Fruit fly (Drosophila melanogaster) whole organism, embryonic: ENCODE data around the gene Nin.

ENCODE experiments used
- Abd-B ChIP-seq: fragments of 200-800 bp; sonication (Bioruptor generic); optimal IDR thresholded peaks from 2 replicates; lab custom pipeline; 2018; ENCODE audit warnings: missing biosample characterization, mild to moderate bottlenecking, missing genetic modification characterization, moderate library complexity
- Awh ChIP-seq: fragments of 200-800 bp; sonication (Bioruptor generic); IDR thresholded peaks from 2 replicates; pipeline ENCODE4, ENCODE4 v1.3.6; 2022; ENCODE audit warnings: missing biosample characterization, missing genetic modification characterization
- B-H2 ChIP-seq: fragments of 200-800 bp; sonication (Bioruptor generic); optimal IDR thresholded peaks from 2 replicates; lab custom pipeline; 2018; ENCODE audit warnings: missing biosample characterization, mild to moderate bottlenecking, missing genetic modification characterization
- BEAF-32 ChIP-seq: fragments of 200-800 bp; sonication (Bioruptor generic); optimal IDR thresholded peaks from 3 replicates; lab custom pipeline; 2017; ENCODE audit warnings: missing biosample characterization, missing genetic modification characterization, mild to moderate bottlenecking, moderate library complexity, missing genetic modification reagents
- Bteb2 ChIP-seq: fragments of 200-800 bp; sonication (Bioruptor generic); optimal IDR thresholded peaks from 2 replicates; lab custom pipeline; 2016; ENCODE audit warnings: missing biosample characterization, missing genetic modification characterization
- CG11560 ChIP-seq: fragments of 200-800 bp; sonication (Bioruptor generic); IDR thresholded peaks from 3 replicates; pipeline ENCODE4 v1.3.6; 2022; ENCODE audit warnings: missing biosample characterization, missing genetic modification characterization
- CG15696 ChIP-seq: fragments of 200-800 bp; sonication (Bioruptor generic); optimal IDR thresholded peaks from 2 replicates; lab custom pipeline; 2019; ENCODE audit warnings: missing biosample characterization, mild to moderate bottlenecking, missing genetic modification characterization, moderate library complexity
- CG17568 ChIP-seq: fragments of 200-800 bp; sonication (Bioruptor generic); optimal IDR thresholded peaks from 2 replicates; lab custom pipeline; 2018; ENCODE audit warnings: missing biosample characterization, mild to moderate bottlenecking, missing genetic modification characterization, moderate library complexity
- CG1792 ChIP-seq: fragments of 200-800 bp; sonication (Bioruptor generic); optimal IDR thresholded peaks from 2 replicates; lab custom pipeline; 2016; ENCODE audit warnings: missing biosample characterization, missing genetic modification characterization
- CG1832 ChIP-seq: fragments of 200-800 bp; sonication (Bioruptor generic); optimal IDR thresholded peaks from 2 replicates; lab custom pipeline; 2017; ENCODE audit warnings: missing biosample characterization, mild to moderate bottlenecking, missing genetic modification characterization, inconsistent platforms
- CG42726 ChIP-seq: fragments of 200-800 bp; sonication (Bioruptor generic); IDR thresholded peaks from 2 replicates; pipeline ENCODE4 v1.3.6; 2022; ENCODE audit warnings: missing biosample characterization, missing genetic modification characterization; ENCODE audit not compliant: partially characterized antibody
- CG4617 ChIP-seq: fragments of 200-800 bp; sonication (Bioruptor generic); optimal IDR thresholded peaks from 3 replicates; lab custom pipeline; 2016; ENCODE audit warnings: missing biosample characterization, missing genetic modification characterization, borderline replicate concordance
- CG6175 ChIP-seq: fragments of 200-800 bp; sonication (Bioruptor generic); IDR thresholded peaks from 3 replicates; pipeline ENCODE4 v1.3.6; 2022; ENCODE audit warnings: missing biosample characterization, missing genetic modification characterization
- CG6272 ChIP-seq: fragments of 200-800 bp; sonication (Bioruptor generic); IDR thresholded peaks from 2 replicates; pipeline ENCODE4 v1.3.6; 2022; ENCODE audit warnings: missing biosample characterization, missing genetic modification characterization
- CG6654 ChIP-seq: fragments of 200-800 bp; sonication (Bioruptor generic); optimal IDR thresholded peaks from 2 replicates; lab custom pipeline; 2017; ENCODE audit warnings: missing biosample characterization, mild to moderate bottlenecking, missing genetic modification characterization
- CG9609 ChIP-seq: fragments of 200-800 bp; sonication (Bioruptor generic); optimal IDR thresholded peaks from 3 replicates; lab custom pipeline; 2016; ENCODE audit warnings: missing biosample characterization, missing genetic modification characterization
- CG9876 ChIP-seq: fragments of 200-800 bp; sonication (Bioruptor generic); optimal IDR thresholded peaks from 2 replicates; lab custom pipeline; 2016; ENCODE audit warnings: missing biosample characterization, missing genetic modification characterization
- Dbx ChIP-seq: fragments of 200-800 bp; sonication (Bioruptor generic); IDR thresholded peaks from 3 replicates; pipeline ENCODE4 v1.3.6; 2022; ENCODE audit warnings: missing biosample characterization, missing genetic modification characterization
- Dek ChIP-seq: fragments of 200-800 bp; sonication (Bioruptor generic); optimal IDR thresholded peaks from 3 replicates; lab custom pipeline; 2019; ENCODE audit warnings: missing biosample characterization, mild to moderate bottlenecking, missing genetic modification characterization, moderate library complexity
- Gsc ChIP-seq: fragments of 200-800 bp; sonication (Bioruptor generic); IDR thresholded peaks from 2 replicates; pipeline ENCODE4 v1.3.6; 2022; ENCODE audit warnings: missing biosample characterization, missing genetic modification characterization
- HHEX ChIP-seq: fragments of 200-800 bp; sonication (Bioruptor generic); optimal IDR thresholded peaks from 3 replicates; lab custom pipeline; 2017; ENCODE audit warnings: missing biosample characterization, mild to moderate bottlenecking, missing genetic modification characterization, missing genetic modification reagents
- Hmr ChIP-seq: fragments of 200-800 bp; sonication (Bioruptor generic); optimal IDR thresholded peaks from 3 replicates; lab custom pipeline; 2017; ENCODE audit warnings: mild to moderate bottlenecking, missing biosample characterization, missing genetic modification reagents, missing genetic modification characterization
- Hr51 ChIP-seq, 2 experiments: fragments of 200-800 bp; sonication (Bioruptor generic); optimal IDR thresholded peaks; 2 replicates in 1 of 2; 3 replicates in 1 of 2; lab custom pipeline; 2016 to 2018; ENCODE audit warnings: missing biosample characterization in 2 of 2, missing genetic modification characterization in 2 of 2, mild to moderate bottlenecking in 1 of 2, moderate library complexity in 1 of 2
- Hsf ChIP-seq: fragments of 200-800 bp; sonication (Bioruptor generic); optimal IDR thresholded peaks from 3 replicates; lab custom pipeline; 2016; ENCODE audit warnings: missing biosample characterization, missing genetic modification characterization
- Kr ChIP-seq: fragments of 200-800 bp; sonication (Bioruptor generic); optimal IDR thresholded peaks from 2 replicates; lab custom pipeline; 2017; ENCODE audit warnings: missing biosample characterization, mild to moderate bottlenecking, missing genetic modification characterization
- Lhr ChIP-seq: fragments of 200-800 bp; sonication (Bioruptor generic); optimal IDR thresholded peaks from 3 replicates; lab custom pipeline; 2017; ENCODE audit warnings: mild to moderate bottlenecking, missing biosample characterization, missing genetic modification reagents, missing genetic modification characterization
- MTF-1 ChIP-seq: fragments of 200-800 bp; sonication (Bioruptor generic); optimal IDR thresholded peaks from 2 replicates; lab custom pipeline; 2018; ENCODE audit warnings: missing biosample characterization, mild to moderate bottlenecking, missing genetic modification characterization, borderline replicate concordance
- NC2α ChIP-seq: fragments of 200-800 bp; sonication (Bioruptor generic); optimal IDR thresholded peaks from 2 replicates; lab custom pipeline; 2016; ENCODE audit warnings: missing biosample characterization, missing genetic modification characterization
- Stat92E ChIP-seq, 3 experiments: fragments of >200 bp in 2 of 3; fragments of 200-800 bp in 1 of 3; sonication (Bioruptor generic) in 1 of 3; optimal IDR thresholded peaks; 2 replicates each; lab custom pipeline; 2017 to 2019; ENCODE audit warnings: missing biosample characterization in 3 of 3, missing genetic modification characterization in 3 of 3, mild to moderate bottlenecking in 1 of 3, moderate library complexity in 1 of 3
- Tbp ChIP-seq: fragments of >200 bp; optimal IDR thresholded peaks from 2 replicates; lab custom pipeline; 2018; ENCODE audit warnings: missing biosample characterization, missing genetic modification characterization
- amos ChIP-seq: fragments of 200-800 bp; sonication (Bioruptor generic); IDR thresholded peaks from 2 replicates; pipeline ENCODE4 v1.3.6; 2022; ENCODE audit warnings: missing biosample characterization, missing genetic modification characterization; ENCODE audit not compliant: partially characterized antibody
- ash1 ChIP-seq: fragments of 200-800 bp; sonication (Bioruptor generic); optimal IDR thresholded peaks from 2 replicates; lab custom pipeline; 2018; ENCODE audit warnings: missing biosample characterization, mild to moderate bottlenecking, missing genetic modification characterization
- bab2 ChIP-seq: fragments of 200-800 bp; sonication (Bioruptor generic); optimal IDR thresholded peaks from 2 replicates; lab custom pipeline; 2016; ENCODE audit warnings: missing biosample characterization, missing genetic modification characterization
- chinmo ChIP-seq: fragments of 200-800 bp; sonication (Bioruptor generic); IDR thresholded peaks from 4 replicates; pipeline ENCODE4 v1.3.6; 2022; ENCODE audit warnings: missing biosample characterization, missing genetic modification characterization; ENCODE audit not compliant: partially characterized antibody
- da ChIP-seq: fragments of 200-800 bp; sonication (Bioruptor generic); optimal IDR thresholded peaks from 2 replicates; lab custom pipeline; 2016; ENCODE audit warnings: missing biosample characterization, missing genetic modification characterization
- disco-r ChIP-seq: fragments of 200-800 bp; sonication (Bioruptor generic); optimal IDR thresholded peaks from 2 replicates; lab custom pipeline; 2016; ENCODE audit warnings: missing biosample characterization, missing genetic modification characterization
- ems ChIP-seq: fragments of 200-800 bp; sonication (Bioruptor generic); optimal IDR thresholded peaks from 3 replicates; lab custom pipeline; 2016; ENCODE audit warnings: missing biosample characterization, missing genetic modification characterization
- ind ChIP-seq: fragments of 200-800 bp; sonication (Bioruptor generic); optimal IDR thresholded peaks from 3 replicates; lab custom pipeline; 2016; ENCODE audit warnings: missing biosample characterization, missing genetic modification characterization
- jigr1 ChIP-seq: fragments of 200-800 bp; sonication (Bioruptor generic); IDR thresholded peaks from 3 replicates; pipeline ENCODE4 v1.3.6; 2022; ENCODE audit warnings: missing biosample characterization, missing genetic modification characterization
- lmd ChIP-seq: fragments of 200-800 bp; sonication (Bioruptor generic); IDR thresholded peaks from 2 replicates; pipeline ENCODE4 v1.3.6; 2022; ENCODE audit warnings: missing biosample characterization, missing genetic modification characterization
- mirr ChIP-seq: fragments of 200-800 bp; sonication (Bioruptor generic); optimal IDR thresholded peaks from 3 replicates; lab custom pipeline; 2018; ENCODE audit warnings: missing biosample characterization, mild to moderate bottlenecking, missing genetic modification characterization
- nmo ChIP-seq: fragments of 200-800 bp; sonication (Bioruptor generic); optimal IDR thresholded peaks from 2 replicates; lab custom pipeline; 2018; ENCODE audit warnings: missing biosample characterization, mild to moderate bottlenecking, missing genetic modification characterization, moderate library complexity
- peb ChIP-seq: fragments of 200-800 bp; sonication (Bioruptor generic); IDR thresholded peaks from 2 replicates; pipeline ENCODE4 v1.3.6; 2022; ENCODE audit warnings: missing biosample characterization, missing genetic modification characterization
- pnt ChIP-seq: fragments of 200-800 bp; sonication (Bioruptor generic); optimal IDR thresholded peaks from 3 replicates; lab custom pipeline; 2016; ENCODE audit warnings: missing biosample characterization, missing genetic modification characterization
- pzg ChIP-seq: fragments of 200-800 bp; sonication (Bioruptor generic); optimal IDR thresholded peaks from 3 replicates; lab custom pipeline; 2018; ENCODE audit warnings: missing biosample characterization, mild to moderate bottlenecking, missing genetic modification characterization, moderate library complexity
- sc ChIP-seq, 3 experiments: fragments of >200 bp in 2 of 3; fragments of 200-800 bp in 1 of 3; sonication (Bioruptor generic) in 1 of 3; optimal IDR thresholded peaks; 2 replicates in 2 of 3; 3 replicates in 1 of 3; lab custom pipeline; 2017; ENCODE audit warnings: mild to moderate bottlenecking in 1 of 3, missing biosample characterization in 1 of 3, missing genetic modification characterization in 1 of 3, missing genetic modification reagents in 1 of 3
- sd ChIP-seq: fragments of 200-800 bp; sonication (Bioruptor generic); optimal IDR thresholded peaks from 3 replicates; lab custom pipeline; 2018; ENCODE audit warnings: missing biosample characterization, mild to moderate bottlenecking, missing genetic modification characterization, moderate library complexity
- slp2 ChIP-seq: fragments of 200-800 bp; sonication (Bioruptor generic); optimal IDR thresholded peaks from 2 replicates; lab custom pipeline; 2016; ENCODE audit warnings: missing biosample characterization, missing genetic modification characterization

Nin gene

dm6 chr2L:5298978-5299627, 20.8 kb upstream of the Nin start (continued):
- TF ChIP-seq amos (GFP tag; lab: Robert Waterston, UW) (no peak), Bteb2 (GFP tag; lab: Kevin White, UChicago) (peak; percentile 40), sd (peak; percentile 42), sc (optimal IDR thresholded peaks at IDR 0.05; lab: Kevin White, UChicago) (no peak), sc (GFP tag; optimal IDR thresholded peaks at IDR 0.05; lab: Kevin White, UChicago) (peak; percentile 91), CG42726 (GFP tag; lab: Robert Waterston, UW) (no peak), CG6175 (no peak), Hmr (GFP tag; lab: Kevin White, UChicago) (peak; percentile 86), slp2 (GFP tag; lab: Kevin White, UChicago) (peak; percentile 49), CG11560 (tag; lab: Robert Waterston, UW) (no peak), Gsc (GFP tag; lab: Robert Waterston, UW) (peak; percentile 20; the same call in 1 of the 2 replicates), disco-r (peak; percentile 20), CG9609 (GFP tag; lab: Kevin White, UChicago) (peak; percentile 47), ash1 (no peak), Hsf (GFP tag; lab: Kevin White, UChicago) (peak; percentile 67), peb (GFP tag; lab: Robert Waterston, UW) (peak; percentile 70), Dek (tag; lab: Kevin White, UChicago) (peak; percentile 82), CG15696 (peak; percentile 1), da (GFP tag; lab: Kevin White, UChicago) (no peak), CG9876 (GFP tag; lab: Kevin White, UChicago) (no peak), CG6272 (GFP tag; lab: Robert Waterston, UW) (peak; percentile 54; the same call in 1 of the 2 replicates), CG1832 (GFP tag; lab: Kevin White, UChicago) (peak; percentile 46), bab2 (GFP tag; lab: Kevin White, UChicago) (peak; percentile 21), pnt (peak; percentile 40), jigr1 (GFP tag; lab: Robert Waterston, UW) (peak; percentile 71; the same call in 1 of the 3 replicates), Stat92E (GFP tag; optimal IDR thresholded peaks at IDR 0.05; lab: Kevin White, UChicago) (peak in 1 of 3 experiments; percentile 75), CG4617 (GFP tag; lab: Kevin White, UChicago) (peak; percentile 48), pzg (GFP tag; lab: Kevin White, UChicago) (no peak), HHEX (GFP tag; lab: Kevin White, UChicago) (peak; percentile 69), CG6654 (GFP tag; lab: Kevin White, UChicago) (peak; percentile 56), NC2α (GFP tag; lab: Kevin White, UChicago) (no peak), lmd (GFP tag; lab: Robert Waterston, UW) (peak; percentile 79), ind (GFP tag; lab: Kevin White, UChicago) (peak; percentile 75), Hr51 (GFP tag; optimal IDR thresholded peaks at IDR 0.05; lab: Kevin White, UChicago) (peak in 1 of 2 experiments; percentile 90), MTF-1 (GFP tag; lab: Kevin White, UChicago) (peak; percentile 9), Dbx (GFP tag; lab: Robert Waterston, UW) (no peak), nmo (peak; percentile 91), Tbp (GFP tag; lab: Kevin White, UChicago) (no peak), Abd-B (GFP tag; lab: Kevin White, UChicago) (peak; percentile 70), mirr (GFP tag; lab: Kevin White, UChicago) (no peak), CG1792 (GFP tag; lab: Kevin White, UChicago) (no peak), Lhr (GFP tag; lab: Kevin White, UChicago) (peak; percentile 63), ems (GFP tag; lab: Kevin White, UChicago) (peak; percentile 69), Awh (GFP tag; lab: Robert Waterston, UW) (peak; percentile 91), CG17568 (GFP tag; lab: Kevin White, UChicago) (peak; percentile 82), Kr (GFP tag; lab: Kevin White, UChicago) (no peak), B-H2 (GFP tag; lab: Kevin White, UChicago) (no peak), chinmo (GFP tag; lab: Robert Waterston, UW) (no peak), BEAF-32 (GFP tag; lab: Kevin White, UChicago) (no peak)
